Worm (Caenorhabditis elegans) whole organism, L1 larva: Measurements from ENCODE around the gene Y6E2A.7.
A peak's percentile ranks its signal among the peaks of the same experiment; 100 is the strongest.
"Not testable (repeated sequence)": the region's sequence is repeated elsewhere in the genome, so short reads cannot be mapped to it uniquely, and the experiment has no call there.

Experiments
- C16A3.4 ChIP-seq: fragments of 150-350 bp; optimal IDR thresholded peaks from 2 replicates; lab custom pipeline; 2014; ENCODE audit warnings: missing biosample characterization, missing genetic modification characterization
- alr-1 ChIP-seq: fragments of 200-800 bp; sonication (Bioruptor generic); optimal IDR thresholded peaks from 2 replicates; lab custom pipeline; 2018; ENCODE audit warnings: borderline replicate concordance, mild to moderate bottlenecking, missing genetic modification characterization, missing compliant biosample characterization
- blmp-1 ChIP-seq: fragments of 150-350 bp; optimal IDR thresholded peaks from 2 replicates; lab custom pipeline; 2014; ENCODE audit warnings: missing biosample characterization, missing genetic modification characterization
- ceh-63 ChIP-seq: fragments of 200-800 bp; sonication (Bioruptor generic); optimal IDR thresholded peaks from 2 replicates; lab custom pipeline; 2018; ENCODE audit warnings: mild to moderate bottlenecking, missing genetic modification characterization, missing compliant biosample characterization
- ceh-88 ChIP-seq: fragments of 200-800 bp; sonication (Bioruptor generic); IDR thresholded peaks from 2 replicates; pipeline ENCODE4 v1.3.6; 2022; ENCODE audit warnings: missing genetic modification characterization, missing compliant biosample characterization
- ceh-90 ChIP-seq: sonication (generic microtip); optimal IDR thresholded peaks from 2 replicates; lab custom pipeline; 2016; ENCODE audit warnings: missing genetic modification characterization, missing compliant biosample characterization
- dpl-1 ChIP-seq, 3 experiments: fragments of 150-350 bp in 2 of 3; sonication (generic microtip) in 1 of 3; optimal IDR thresholded peaks; 2 replicates each; lab custom pipeline; 2014 to 2017; ENCODE audit warnings: missing biosample characterization in 3 of 3, missing genetic modification characterization in 3 of 3, missing genetic modification reagents in 3 of 3
- efl-1 ChIP-seq, 4 experiments: fragments of 150-350 bp; optimal IDR thresholded peaks in 3 of 4; peaks in 1 of 4; 1 replicate in 1 of 4; 2 replicates in 3 of 4; lab custom pipeline; 2014; ENCODE audit warnings: missing biosample characterization in 2 of 4, missing genetic modification characterization in 2 of 4, missing genetic modification reagents in 2 of 4
- egl-13 ChIP-seq: sonication (generic microtip); optimal IDR thresholded peaks from 2 replicates; lab custom pipeline; 2016; ENCODE audit warnings: missing genotype, missing genetic modification reagents, missing genetic modification characterization, missing compliant biosample characterization
- egl-27 ChIP-seq, 2 experiments: fragments of 150-350 bp in 1 of 2; sonication (generic microtip); optimal IDR thresholded peaks; 3 replicates each; lab custom pipeline; 2017 to 2018; ENCODE audit warnings: missing biosample characterization in 2 of 2, missing genetic modification characterization in 2 of 2, missing genetic modification reagents in 2 of 2
- elt-2 ChIP-seq: sonication (generic microtip); optimal IDR thresholded peaks from 2 replicates; lab custom pipeline; 2016; ENCODE audit warnings: missing genetic modification characterization, mild to moderate bottlenecking, inconsistent platforms, missing compliant biosample characterization, missing genetic modification reagents
- elt-3 ChIP-seq, 6 experiments: fragments of 150-350 bp in 1 of 6; sonication (generic microtip); optimal IDR thresholded peaks; 2 replicates each; lab custom pipeline; 2017 to 2018; ENCODE audit warnings: missing biosample characterization in 6 of 6, missing genetic modification characterization in 6 of 6, inconsistent platforms in 1 of 6
- fkh-4 ChIP-seq: sonication (generic microtip); optimal IDR thresholded peaks from 2 replicates; lab custom pipeline; 2016; ENCODE audit warnings: missing compliant biosample characterization, missing genetic modification characterization, borderline replicate concordance
- fkh-8 ChIP-seq: sonication (generic microtip); optimal IDR thresholded peaks from 2 replicates; lab custom pipeline; 2016; ENCODE audit warnings: mild to moderate bottlenecking, missing genetic modification characterization, missing compliant biosample characterization
- hlh-17 ChIP-seq: fragments of 200-800 bp; sonication (Bioruptor generic); optimal IDR thresholded peaks from 2 replicates; lab custom pipeline; 2018; ENCODE audit warnings: missing genetic modification characterization, mild to moderate bottlenecking, missing compliant biosample characterization, moderate library complexity, borderline replicate concordance
- hlh-4 ChIP-seq: sonication (generic microtip); optimal IDR thresholded peaks from 2 replicates; lab custom pipeline; 2016; ENCODE audit warnings: mild to moderate bottlenecking, missing genetic modification characterization, missing compliant biosample characterization
- hpl-2 ChIP-seq: fragments of 150-350 bp; optimal IDR thresholded peaks from 2 replicates; lab custom pipeline; 2014; ENCODE audit warnings: missing biosample characterization, missing genetic modification reagents, missing genetic modification characterization
- irx-1 ChIP-seq: sonication (generic microtip); optimal IDR thresholded peaks from 2 replicates; lab custom pipeline; 2016; ENCODE audit warnings: missing genetic modification characterization, missing compliant biosample characterization
- isw-1 ChIP-seq: fragments of 200-800 bp; sonication (Bioruptor generic); IDR thresholded peaks from 2 replicates; pipeline ENCODE4 v1.3.6; 2022; ENCODE audit warnings: missing genetic modification characterization, missing compliant biosample characterization
- jun-1 ChIP-seq: fragments of 150-350 bp; optimal IDR thresholded peaks from 2 replicates; lab custom pipeline; 2014; ENCODE audit warnings: missing biosample characterization, missing genetic modification reagents, missing genetic modification characterization
- lin-15B ChIP-seq: fragments of 150-350 bp; sonication (generic microtip); optimal IDR thresholded peaks from 3 replicates; lab custom pipeline; 2014; ENCODE audit warnings: missing biosample characterization, missing genetic modification characterization
- lir-3 ChIP-seq: sonication (generic microtip); optimal IDR thresholded peaks from 2 replicates; lab custom pipeline; 2016; ENCODE audit warnings: mild to moderate bottlenecking, missing genetic modification characterization, moderate library complexity, missing compliant biosample characterization; ENCODE audit not compliant: poor library complexity
- mab-9 ChIP-seq: fragments of 200-800 bp; sonication (Bioruptor generic); IDR thresholded peaks from 2 replicates; pipeline ENCODE4 v1.3.6; 2022; ENCODE audit warnings: missing genetic modification reagents, missing genetic modification characterization, missing compliant biosample characterization
- mef-2 ChIP-seq: fragments of 150-350 bp; optimal IDR thresholded peaks from 2 replicates; lab custom pipeline; 2014; ENCODE audit warnings: missing biosample characterization, missing genetic modification characterization
- nhr-11 ChIP-seq: fragments of 150-350 bp; optimal IDR thresholded peaks from 2 replicates; lab custom pipeline; 2014; ENCODE audit warnings: missing biosample characterization, missing genetic modification characterization
- nhr-19 ChIP-seq: fragments of 200-800 bp; sonication (Bioruptor generic); conservative IDR thresholded peaks from 2 replicates; pipeline ENCODE4 v1.3.6; 2022; ENCODE audit warnings: missing genetic modification characterization, missing compliant biosample characterization
- nhr-28 ChIP-seq: fragments of 150-350 bp; optimal IDR thresholded peaks from 2 replicates; lab custom pipeline; 2014; ENCODE audit warnings: missing biosample characterization, missing genetic modification characterization
- nhr-71 ChIP-seq: sonication (generic microtip); optimal IDR thresholded peaks from 2 replicates; lab custom pipeline; 2016; ENCODE audit warnings: mild to moderate bottlenecking, missing genetic modification characterization, moderate library complexity, missing compliant biosample characterization
- nhr-76 ChIP-seq: sonication (generic microtip); optimal IDR thresholded peaks from 2 replicates; lab custom pipeline; 2017; ENCODE audit warnings: missing biosample characterization, missing genetic modification characterization
- nhr-77 ChIP-seq: fragments of 150-350 bp; optimal IDR thresholded peaks from 2 replicates; lab custom pipeline; 2014; ENCODE audit warnings: missing biosample characterization, missing genetic modification characterization
- nhr-85 ChIP-seq: sonication (generic microtip); peaks from one replicate; lab custom pipeline; 2016; ENCODE audit warnings: missing genetic modification characterization, inconsistent platforms, missing compliant biosample characterization
- nhr-90 ChIP-seq: sonication (generic microtip); optimal IDR thresholded peaks from 2 replicates; lab custom pipeline; 2016; ENCODE audit warnings: mild to moderate bottlenecking, missing genetic modification characterization, missing compliant biosample characterization; ENCODE audit not compliant: poor library complexity
- pag-3 ChIP-seq: sonication (generic microtip); optimal IDR thresholded peaks from 2 replicates; lab custom pipeline; 2017; ENCODE audit warnings: missing genetic modification characterization, mild to moderate bottlenecking, missing compliant biosample characterization, antibody characterized with exemption, borderline replicate concordance; ENCODE audit not compliant: insufficient read depth
- pax-3 ChIP-seq: fragments of 200-800 bp; sonication (Bioruptor generic); optimal IDR thresholded peaks from 2 replicates; lab custom pipeline; 2018; ENCODE audit warnings: mild to moderate bottlenecking, missing genetic modification characterization, moderate library complexity, missing compliant biosample characterization
- pqm-1 ChIP-seq: sonication (generic microtip); optimal IDR thresholded peaks from 3 replicates; lab custom pipeline; 2017; ENCODE audit warnings: missing biosample characterization, missing genetic modification characterization
- snpc-4 ChIP-seq: fragments of 150-350 bp; optimal IDR thresholded peaks from 2 replicates; lab custom pipeline; 2014; ENCODE audit warnings: missing biosample characterization, missing genetic modification characterization
- snu-23 ChIP-seq: sonication (generic microtip); optimal IDR thresholded peaks from 2 replicates; lab custom pipeline; 2016; ENCODE audit warnings: missing genetic modification characterization, missing compliant biosample characterization
- sox-4 ChIP-seq: sonication (generic microtip); optimal IDR thresholded peaks from 2 replicates; lab custom pipeline; 2016; ENCODE audit warnings: missing genetic modification characterization, missing compliant biosample characterization
- sptf-1 ChIP-seq: fragments of 150-350 bp; optimal IDR thresholded peaks from 2 replicates; lab custom pipeline; 2014; ENCODE audit warnings: missing biosample characterization, missing genetic modification characterization
- unc-130 ChIP-seq: fragments of 150-350 bp; optimal IDR thresholded peaks from 2 replicates; lab custom pipeline; 2017; ENCODE audit warnings: missing biosample characterization, missing genetic modification characterization, inconsistent platforms
- vab-15 ChIP-seq: sonication (generic microtip); optimal IDR thresholded peaks from 2 replicates; lab custom pipeline; 2017; ENCODE audit warnings: missing genotype, mild to moderate bottlenecking, missing genetic modification characterization, missing compliant biosample characterization
- xbp-1 ChIP-seq: sonication (generic microtip); optimal IDR thresholded peaks from 2 replicates; lab custom pipeline; 2016; ENCODE audit warnings: missing genetic modification characterization, missing compliant biosample characterization
- zip-4 ChIP-seq: fragments of 200-800 bp; sonication (Bioruptor generic); optimal IDR thresholded peaks from 2 replicates; lab custom pipeline; 2018; ENCODE audit warnings: mild to moderate bottlenecking, missing genetic modification characterization, moderate library complexity, missing compliant biosample characterization

Y6E2A.7 gene

DNA sequence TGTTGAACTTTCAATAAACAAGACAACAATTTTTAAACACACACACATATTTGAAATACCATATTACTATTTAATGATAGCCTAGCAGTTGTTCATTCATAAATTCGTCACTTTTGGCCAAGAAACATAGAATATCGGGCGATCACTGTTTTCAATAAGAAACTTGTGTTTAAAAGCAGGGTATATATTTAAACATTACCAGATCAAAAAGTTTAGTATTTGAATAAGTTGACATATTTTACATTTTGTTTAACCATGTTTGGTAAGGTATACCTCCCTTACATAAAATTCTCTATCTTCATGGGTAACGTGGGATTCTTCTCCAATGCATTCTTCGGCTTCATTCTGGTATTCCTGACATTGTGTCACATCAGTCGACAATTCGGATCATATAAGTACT is 35.1 kb downstream of the Y6E2A.7 start, which contains the start of gene str-8:
TSS of gene str-8 (plus strand) at position 301 of the 400 bp plus-strand sequence.
- not testable (repeated sequence) for TF ChIP-seq dpl-1 (GFP tag; optimal IDR thresholded peaks at IDR 0.05; lab: Kevin White, UChicago); ceh-63 (GFP tag; lab: Kevin White, UChicago); xbp-1 (tag; lab: Kevin White, UChicago)

DNA sequence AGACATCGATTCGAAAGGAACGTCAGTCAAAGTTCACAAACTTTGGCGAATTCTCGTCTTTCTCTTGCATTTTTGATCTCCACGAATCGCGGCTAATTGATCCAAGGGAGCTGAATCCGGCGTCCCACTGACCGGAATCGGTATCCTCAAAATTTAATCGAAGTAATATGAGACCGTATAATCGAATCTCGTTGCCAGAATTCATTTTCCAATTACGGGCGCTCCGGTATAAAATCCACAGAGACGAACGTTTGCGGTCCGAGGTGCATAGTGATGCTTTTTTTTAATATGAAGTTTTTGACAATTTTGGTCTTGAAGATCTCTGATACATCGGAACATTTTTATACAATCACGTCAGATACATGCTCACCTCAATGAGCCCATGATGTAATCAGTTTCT is 38.0 kb downstream of the Y6E2A.7 start:
- no peak for TF ChIP-seq nhr-90
- TF ChIP-seq snu-23 (GFP tag; lab: Kevin White, UChicago) = no peak
- TF ChIP-seq hlh-17 (GFP tag; lab: Kevin White, UChicago) = no peak
- TF ChIP-seq pag-3 (tag; lab: Kevin White, UChicago) = no peak
- TF ChIP-seq dpl-1 (GFP tag; optimal IDR thresholded peaks at IDR 0.05; lab: Kevin White, UChicago) = no peak
- no peak for TF ChIP-seq pqm-1 (tag; lab: Kevin White, UChicago)
- no peak for TF ChIP-seq zip-4 (GFP tag; lab: Kevin White, UChicago)
- TF ChIP-seq unc-130 (tag; lab: Kevin White, UChicago) = no peak
- TF ChIP-seq pax-3 (tag; lab: Kevin White, UChicago) = no peak
- no peak for TF ChIP-seq fkh-8 (tag; lab: Kevin White, UChicago)
- no peak for TF ChIP-seq egl-27 (tag; optimal IDR thresholded peaks at IDR 0.05; lab: Kevin White, UChicago)
- TF ChIP-seq mef-2 (tag; lab: Kevin White, UChicago) = no peak
- no peak for TF ChIP-seq lir-3 (tag; lab: Kevin White, UChicago)
- no peak for TF ChIP-seq hpl-2
- TF ChIP-seq blmp-1 (tag; lab: Kevin White, UChicago) = no peak
- no peak for TF ChIP-seq jun-1

DNA sequence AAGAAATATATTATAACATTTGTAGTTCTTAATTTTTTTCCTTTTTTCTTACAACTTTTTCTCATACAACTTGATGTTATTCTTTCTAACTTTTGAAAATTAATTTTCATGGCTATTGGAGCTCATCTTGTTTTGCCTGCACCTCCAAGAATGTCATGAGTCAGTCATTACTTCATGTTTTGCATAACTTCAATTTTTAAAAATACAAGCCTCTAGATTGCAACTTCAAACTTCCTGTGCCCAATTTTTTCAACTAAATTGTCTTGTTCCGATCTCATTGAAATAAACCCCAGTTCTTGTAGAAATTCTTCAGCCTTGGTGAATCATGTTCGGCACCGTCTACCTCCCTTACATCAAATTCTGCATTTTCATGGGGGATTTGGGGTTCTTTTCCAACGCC is 38.8 kb downstream of the Y6E2A.7 start, which contains the start of gene str-9:
TSS of gene str-9 (plus strand) at position 301 of the 400 bp plus-strand sequence.
- TF ChIP-seq mab-9 (no peak), elt-3 (tag; optimal IDR thresholded peaks at IDR 0.05; lab: Kevin White, UChicago) (no peak), ceh-88 (GFP tag; lab: Robert Waterston, UW) (no peak), irx-1 (tag; lab: Kevin White, UChicago) (no peak), snpc-4 (tag; lab: Kevin White, UChicago) (no peak), alr-1 (tag; lab: Kevin White, UChicago) (no peak), egl-13 (tag; lab: Kevin White, UChicago) (no peak), sptf-1 (tag; lab: Kevin White, UChicago) (no peak), nhr-76 (no peak), dpl-1 (GFP tag; optimal IDR thresholded peaks at IDR 0.05; lab: Kevin White, UChicago) (no peak), isw-1 (GFP tag; lab: Robert Waterston, UW) (no peak), pax-3 (tag; lab: Kevin White, UChicago) (no peak), elt-2 (tag; lab: Kevin White, UChicago) (no peak), sox-4 (no peak), nhr-90 (no peak)

DNA sequence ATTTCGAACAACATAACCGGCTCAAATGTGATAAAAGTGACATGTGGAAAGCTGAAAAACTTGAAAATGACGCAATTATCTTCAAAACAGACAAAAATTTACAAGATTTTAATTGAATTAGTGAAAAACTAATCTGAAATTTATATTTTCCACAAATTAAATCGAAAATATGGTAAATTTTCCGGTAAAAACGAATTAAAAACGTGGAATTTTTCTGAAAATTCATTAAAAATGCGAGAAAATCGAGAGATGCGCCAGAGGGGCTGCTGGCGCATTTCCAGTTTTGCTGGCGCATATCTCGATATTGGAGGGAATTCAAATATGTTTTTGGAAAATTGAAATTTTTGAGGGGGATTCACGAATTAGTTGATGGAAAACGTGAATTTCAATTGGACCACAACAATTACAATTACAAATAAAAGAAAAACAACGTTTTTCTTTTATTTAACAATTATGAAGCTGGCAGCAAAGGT is 46.5 kb downstream of the Y6E2A.7 start, which contains the start of the genes haf-3 and F57A10.2:
TSS of gene haf-3 (minus strand) at position 51 of the 473 bp plus-strand sequence.
TSS of gene F57A10.2 (plus strand) at position 454 of the 473 bp plus-strand sequence.
- TF ChIP-seq hpl-2 (peak; percentile 11), vab-15 (no peak), pag-3 (tag; lab: Kevin White, UChicago) (no peak), egl-27 (tag; optimal IDR thresholded peaks at IDR 0.05; lab: Kevin White, UChicago) (peak; percentile 9 to 69), nhr-90 (peak; percentile 96), nhr-11 (tag; lab: Kevin White, UChicago) (peak; percentile 90), lin-15B (tag; lab: Kevin White, UChicago) (peak; percentile 88), mef-2 (tag; lab: Kevin White, UChicago) (peak; percentile 45), nhr-19 (GFP tag; lab: Robert Waterston, UW) (peak; percentile 95), nhr-77 (tag; lab: Kevin White, UChicago) (peak; percentile 82), zip-4 (GFP tag; lab: Kevin White, UChicago) (peak; percentile 85), pax-3 (tag; lab: Kevin White, UChicago) (peak; percentile 80), nhr-85 (peak; percentile 98), nhr-76 (no peak), ceh-90 (tag; lab: Kevin White, UChicago) (peak; percentile 60), fkh-4 (peak; percentile 72), alr-1 (tag; lab: Kevin White, UChicago) (no peak), sptf-1 (tag; lab: Kevin White, UChicago) (no peak), hlh-4 (tag; lab: Kevin White, UChicago) (no peak), C16A3.4 (tag; lab: Kevin White, UChicago) (peak; percentile 90), efl-1 (optimal IDR thresholded peaks at IDR 0.05; lab: Kevin White, UChicago) (peak; percentile 97 to 99), efl-1 (GFP tag; optimal IDR thresholded peaks at IDR 0.05 in 1 of 2; lab: Kevin White, UChicago) (peak; percentile 99 to 100), nhr-71 (tag; lab: Kevin White, UChicago) (peak; percentile 96), nhr-28 (tag; lab: Kevin White, UChicago) (peak; percentile 39)
